Fruit fly (Drosophila melanogaster): ENCODE measurements around the gene Wnt6.

The Wnt6 gene

dm6 chr2L:7295924-7296323 lies 37.6 kb upstream of the Wnt6 start (continued):
- TF ChIP-seq jim (GFP tag; optimal IDR thresholded peaks at IDR 0.05) (no peak), dmrt93B (GFP tag; optimal IDR thresholded peaks at IDR 0.05) (no peak), Sp1 (GFP tag; optimal IDR thresholded peaks at IDR 0.05) (peak; percentile 37), CG9705 (GFP tag; optimal IDR thresholded peaks at IDR 0.05) (no peak), dsf (GFP tag; optimal IDR thresholded peaks at IDR 0.05; ENCODE audit: borderline replicate concordance) (no peak), CrebA (GFP tag; optimal IDR thresholded peaks at IDR 0.05; ENCODE audit: borderline replicate concordance) (no peak), Myc (optimal IDR thresholded peaks at IDR 0.05) (no peak), sv (GFP tag; optimal IDR thresholded peaks at IDR 0.05) (peak; percentile 70), Rel (GFP tag; optimal IDR thresholded peaks at IDR 0.05) (no peak), Rel (tag; optimal IDR thresholded peaks at IDR 0.05) (peak; percentile 8)

DNA sequence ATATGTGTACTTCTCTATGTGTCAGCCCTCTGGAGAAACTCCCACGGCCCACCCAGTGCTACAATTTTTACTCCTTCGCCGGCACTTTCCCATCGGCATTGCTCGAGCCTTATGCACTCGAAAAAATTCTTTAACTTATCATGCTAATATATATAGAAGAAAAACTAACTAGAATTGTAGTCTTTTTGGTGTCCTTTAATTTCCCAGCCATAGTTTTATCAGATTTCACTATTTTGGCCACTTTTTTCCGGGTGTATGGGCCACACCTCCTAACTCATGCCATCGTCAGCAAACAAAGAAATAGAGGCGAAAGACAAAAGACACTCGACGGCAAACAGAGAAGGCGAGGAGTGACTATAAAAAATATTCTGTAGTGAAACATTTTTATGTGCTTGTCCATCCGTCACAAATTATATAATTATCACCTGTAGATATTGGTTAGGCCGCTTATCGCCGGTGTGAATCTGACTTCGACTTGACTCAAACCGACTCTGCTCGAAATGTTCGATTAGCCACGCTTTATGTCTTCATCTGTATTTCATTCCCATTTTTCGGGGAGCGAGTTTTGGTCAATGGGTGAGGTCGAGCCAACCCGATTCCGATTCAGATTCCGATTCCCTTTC lies 34.7 kb upstream of the Wnt6 start:
- TF ChIP-seq Mio (GFP tag; optimal IDR thresholded peaks at IDR 0.05) (no peak), sv (GFP tag; optimal IDR thresholded peaks at IDR 0.05) (no peak), usp (GFP tag; optimal IDR thresholded peaks at IDR 0.05) (no peak), fru (GFP tag; optimal IDR thresholded peaks at IDR 0.05) (no peak), Rel (GFP tag; optimal IDR thresholded peaks at IDR 0.05) (no peak), Rel (tag; optimal IDR thresholded peaks at IDR 0.05) (no peak)

- no peak for TF ChIP-seq Abd-B (GFP tag; optimal IDR thresholded peaks at IDR 0.05)
- no peak for TF ChIP-seq HLH106 (tag; optimal IDR thresholded peaks at IDR 0.05)
- TF ChIP-seq Hnf4 (GFP tag; optimal IDR thresholded peaks at IDR 0.05), result no peak
- no peak for TF ChIP-seq usp (GFP tag; optimal IDR thresholded peaks at IDR 0.05)
- no peak for TF ChIP-seq sage (GFP tag; optimal IDR thresholded peaks at IDR 0.05)
- TF ChIP-seq Jra (GFP tag; optimal IDR thresholded peaks at IDR 0.05), result no peak
- no peak for TF ChIP-seq pan (optimal IDR thresholded peaks at IDR 0.05)
- TF ChIP-seq lola (GFP tag; optimal IDR thresholded peaks at IDR 0.05), result no peak
- TF ChIP-seq dl (GFP tag; optimal IDR thresholded peaks at IDR 0.05; ENCODE audit: insufficient read depth in 1 of 2, partially characterized antibody in 2 of 2), result no peak
- TF ChIP-seq Dif (GFP tag; optimal IDR thresholded peaks at IDR 0.05; ENCODE audit: partially characterized antibody), result no peak
- no peak for TF ChIP-seq br (GFP tag; optimal IDR thresholded peaks at IDR 0.05)
Measured at dm6 chr2L:7300004-7300403, 33.5 kb upstream of the Wnt6 start.

DNA sequence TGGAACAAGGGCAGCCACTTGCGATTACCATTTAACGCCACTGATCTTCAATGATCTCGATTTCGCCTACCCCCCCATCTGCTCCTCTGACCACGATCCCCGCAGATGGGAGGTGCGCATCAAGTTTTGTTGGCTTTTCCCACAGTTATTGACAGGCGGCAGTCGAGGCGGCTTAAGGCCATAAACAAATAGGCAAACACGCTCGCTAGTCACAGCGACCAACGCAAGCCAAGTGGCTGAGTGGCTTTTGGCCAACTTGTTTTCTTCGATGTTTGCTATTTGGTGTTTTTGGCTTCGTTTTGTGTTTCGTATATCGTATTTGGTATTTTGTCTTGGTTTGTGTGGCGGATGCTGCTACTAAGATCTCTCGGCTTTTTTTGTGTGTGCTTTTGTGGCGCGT lies 32.0 kb upstream of the Wnt6 start:
- TF ChIP-seq Abd-B (GFP tag; optimal IDR thresholded peaks at IDR 0.05) (no peak), fru (GFP tag; optimal IDR thresholded peaks at IDR 0.05) (no peak), CrebA (GFP tag; optimal IDR thresholded peaks at IDR 0.05; ENCODE audit: borderline replicate concordance) (no peak), Mio (GFP tag; optimal IDR thresholded peaks at IDR 0.05) (no peak), lola (GFP tag; optimal IDR thresholded peaks at IDR 0.05) (no peak), dmrt93B (GFP tag; optimal IDR thresholded peaks at IDR 0.05) (no peak), dl (GFP tag; optimal IDR thresholded peaks at IDR 0.05; ENCODE audit: insufficient read depth in 1 of 2, partially characterized antibody in 2 of 2) (no peak), N (GFP tag; optimal IDR thresholded peaks at IDR 0.05) (no peak), psq (GFP tag; optimal IDR thresholded peaks at IDR 0.05) (no peak), GATAd (GFP tag; optimal IDR thresholded peaks at IDR 0.05) (no peak), OdsH (GFP tag; optimal IDR thresholded peaks at IDR 0.05) (no peak), Myc (optimal IDR thresholded peaks at IDR 0.05) (no peak), rgr (GFP tag; optimal IDR thresholded peaks at IDR 0.05) (no peak), br (GFP tag; optimal IDR thresholded peaks at IDR 0.05) (no peak), h (GFP tag; optimal IDR thresholded peaks at IDR 0.05) (no peak), Dif (GFP tag; optimal IDR thresholded peaks at IDR 0.05; ENCODE audit: partially characterized antibody) (no peak), Sp1 (GFP tag; optimal IDR thresholded peaks at IDR 0.05) (no peak), jim (GFP tag; optimal IDR thresholded peaks at IDR 0.05) (no peak), foxo (GFP tag; optimal IDR thresholded peaks at IDR 0.05) (no peak), usp (GFP tag; optimal IDR thresholded peaks at IDR 0.05) (no peak)

DNA sequence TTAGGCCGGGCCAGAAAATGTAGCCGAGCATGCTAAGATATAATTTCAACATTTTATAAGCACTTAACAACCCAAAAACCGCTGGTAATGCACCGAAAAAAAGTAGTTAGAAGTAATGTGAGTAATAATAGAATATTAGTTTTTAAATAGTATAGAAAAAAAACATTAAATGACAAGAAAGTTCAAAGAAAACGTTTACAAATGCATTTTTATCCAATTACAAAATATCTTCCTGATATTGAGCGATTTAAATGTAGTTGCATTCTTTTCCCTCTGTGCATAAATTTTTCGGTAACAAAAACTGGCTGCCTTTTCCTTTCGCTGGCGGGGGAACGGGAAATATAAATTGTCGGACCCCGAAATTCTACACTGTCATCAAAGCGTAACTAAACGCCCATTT lies 30.8 kb upstream of the Wnt6 start:
- TF ChIP-seq Abd-B (GFP tag; optimal IDR thresholded peaks at IDR 0.05) (no peak), Hr78 (GFP tag; optimal IDR thresholded peaks at IDR 0.05) (no peak), Jra (GFP tag; optimal IDR thresholded peaks at IDR 0.05) (no peak), pan (optimal IDR thresholded peaks at IDR 0.05) (no peak), CG32264 (GFP tag; optimal IDR thresholded peaks at IDR 0.05) (no peak), Hr83 (GFP tag; optimal IDR thresholded peaks at IDR 0.05; ENCODE audit: poor library complexity, severe bottlenecking) (no peak), Hnf4 (GFP tag; optimal IDR thresholded peaks at IDR 0.05) (no peak), psq (GFP tag; optimal IDR thresholded peaks at IDR 0.05) (no peak), dmrt93B (GFP tag; optimal IDR thresholded peaks at IDR 0.05) (no peak), rgr (GFP tag; optimal IDR thresholded peaks at IDR 0.05) (no peak), jim (GFP tag; optimal IDR thresholded peaks at IDR 0.05) (no peak), GATAd (GFP tag; optimal IDR thresholded peaks at IDR 0.05) (no peak), h (GFP tag; optimal IDR thresholded peaks at IDR 0.05) (no peak), fru (GFP tag; optimal IDR thresholded peaks at IDR 0.05) (no peak), Rel (GFP tag; optimal IDR thresholded peaks at IDR 0.05) (no peak), Rel (tag; optimal IDR thresholded peaks at IDR 0.05) (no peak), Dif (GFP tag; optimal IDR thresholded peaks at IDR 0.05; ENCODE audit: partially characterized antibody) (no peak), CG9705 (GFP tag; optimal IDR thresholded peaks at IDR 0.05) (no peak), lola (GFP tag; optimal IDR thresholded peaks at IDR 0.05) (no peak), usp (GFP tag; optimal IDR thresholded peaks at IDR 0.05) (no peak), CrebA (GFP tag; optimal IDR thresholded peaks at IDR 0.05; ENCODE audit: borderline replicate concordance) (no peak)

Data from whole organism, wandering third instar larva.